Fruit fly (Drosophila melanogaster) whole organism, embryonic: ENCODE measurements around the gene CG13373.
A peak's percentile ranks its signal among the peaks of the same experiment; 100 is the strongest.

ENCODE experiments used
- Adf1 ChIP-seq: fragments of 200-800 bp; sonication (Bioruptor generic); IDR thresholded peaks from 2 replicates; pipeline ENCODE4 v1.3.6; 2022; ENCODE audit warnings: missing biosample characterization, missing genetic modification characterization
- BEAF-32 ChIP-seq: fragments of 200-800 bp; sonication (Bioruptor generic); optimal IDR thresholded peaks from 3 replicates; lab custom pipeline; 2017; ENCODE audit warnings: missing biosample characterization, missing genetic modification characterization, mild to moderate bottlenecking, moderate library complexity, missing genetic modification reagents
- CG11695 ChIP-seq: fragments of 200-800 bp; sonication (Bioruptor generic); IDR thresholded peaks from 3 replicates; pipeline ENCODE4 v1.3.6; 2022; ENCODE audit warnings: missing biosample characterization, missing genetic modification characterization
- CG13296 ChIP-seq: fragments of 200-800 bp; sonication (Bioruptor generic); optimal IDR thresholded peaks from 3 replicates; lab custom pipeline; 2018; ENCODE audit warnings: missing biosample characterization, mild to moderate bottlenecking, missing genetic modification characterization
- CG14860 ChIP-seq: fragments of 200-800 bp; sonication (Bioruptor generic); IDR thresholded peaks from 3 replicates; pipeline ENCODE4 v1.3.6; 2022; ENCODE audit warnings: missing biosample characterization, missing genetic modification characterization; ENCODE audit not compliant: partially characterized antibody
- CG15011 ChIP-seq: fragments of 200-800 bp; sonication (Bioruptor generic); optimal IDR thresholded peaks from 3 replicates; lab custom pipeline; 2018; ENCODE audit warnings: missing biosample characterization, mild to moderate bottlenecking, missing genetic modification characterization
- CG15601 ChIP-seq: fragments of 200-800 bp; sonication (Bioruptor generic); optimal IDR thresholded peaks from 3 replicates; lab custom pipeline; 2019; ENCODE audit warnings: missing biosample characterization, mild to moderate bottlenecking, missing genetic modification characterization, moderate library complexity
- CG17612 ChIP-seq: fragments of 200-800 bp; sonication (Bioruptor generic); IDR thresholded peaks from 2 replicates; pipeline ENCODE4 v1.3.6; 2022; ENCODE audit warnings: missing biosample characterization, missing genetic modification characterization
- CG18011 ChIP-seq: fragments of 200-800 bp; sonication (Bioruptor generic); optimal IDR thresholded peaks from 2 replicates; lab custom pipeline; 2017; ENCODE audit warnings: missing biosample characterization, missing genetic modification characterization, mild to moderate bottlenecking, moderate library complexity, missing genotype
- CG18764 ChIP-seq: fragments of 200-800 bp; sonication (Bioruptor generic); optimal IDR thresholded peaks from 3 replicates; lab custom pipeline; 2016; ENCODE audit warnings: missing biosample characterization, missing genetic modification characterization
- CG31365 ChIP-seq: fragments of 200-800 bp; sonication (Bioruptor generic); optimal IDR thresholded peaks from 2 replicates; lab custom pipeline; 2018; ENCODE audit warnings: missing biosample characterization, mild to moderate bottlenecking, missing genetic modification characterization
- CG3281 ChIP-seq: fragments of 200-800 bp; sonication (Bioruptor generic); optimal IDR thresholded peaks from 3 replicates; lab custom pipeline; 2017; ENCODE audit warnings: missing biosample characterization, mild to moderate bottlenecking, missing genetic modification characterization
- CG33557 ChIP-seq: fragments of 200-800 bp; sonication (Bioruptor generic); optimal IDR thresholded peaks from 2 replicates; lab custom pipeline; 2019; ENCODE audit warnings: missing biosample characterization, mild to moderate bottlenecking, missing genetic modification characterization, moderate library complexity
- CG3407 ChIP-seq: fragments of 200-800 bp; sonication (Bioruptor generic); optimal IDR thresholded peaks from 2 replicates; lab custom pipeline; 2018; ENCODE audit warnings: missing biosample characterization, mild to moderate bottlenecking, missing genetic modification characterization
- CG42726 ChIP-seq: fragments of 200-800 bp; sonication (Bioruptor generic); IDR thresholded peaks from 2 replicates; pipeline ENCODE4 v1.3.6; 2022; ENCODE audit warnings: missing biosample characterization, missing genetic modification characterization; ENCODE audit not compliant: partially characterized antibody
- CG4328 ChIP-seq: fragments of 200-800 bp; sonication (Bioruptor generic); optimal IDR thresholded peaks from 3 replicates; lab custom pipeline; 2017; ENCODE audit warnings: missing biosample characterization, missing genetic modification reagents, missing genetic modification characterization
- CG4617 ChIP-seq: fragments of 200-800 bp; sonication (Bioruptor generic); optimal IDR thresholded peaks from 3 replicates; lab custom pipeline; 2016; ENCODE audit warnings: missing biosample characterization, missing genetic modification characterization, borderline replicate concordance
- CG6854 ChIP-seq: fragments of 200-800 bp; sonication (Bioruptor generic); optimal IDR thresholded peaks from 3 replicates; lab custom pipeline; 2017; ENCODE audit warnings: missing biosample characterization, mild to moderate bottlenecking, missing genetic modification characterization
- CG7556 ChIP-seq: fragments of 200-800 bp; sonication (Bioruptor generic); optimal IDR thresholded peaks from 2 replicates; lab custom pipeline; 2017; ENCODE audit warnings: missing biosample characterization, mild to moderate bottlenecking, missing genetic modification characterization
- CG8089 ChIP-seq: fragments of 200-800 bp; sonication (Bioruptor generic); optimal IDR thresholded peaks from 3 replicates; lab custom pipeline; 2016; ENCODE audit warnings: missing biosample characterization, missing genetic modification characterization
- CG8290 ChIP-seq, 3 experiments: fragments of 200-800 bp; sonication (Bioruptor generic); optimal IDR thresholded peaks; 2 replicates each; lab custom pipeline; 2016 to 2019; ENCODE audit warnings: missing biosample characterization in 3 of 3, missing genetic modification characterization in 3 of 3, mild to moderate bottlenecking in 2 of 3, moderate library complexity in 1 of 3
- CG8944 ChIP-seq: fragments of 200-800 bp; sonication (Bioruptor generic); optimal IDR thresholded peaks from 3 replicates; lab custom pipeline; 2016; ENCODE audit warnings: missing biosample characterization, missing genetic modification characterization
- CG9727 ChIP-seq: fragments of 200-800 bp; sonication (Bioruptor generic); optimal IDR thresholded peaks from 3 replicates; lab custom pipeline; 2017; ENCODE audit warnings: missing biosample characterization, mild to moderate bottlenecking, missing genetic modification characterization
- CoRest ChIP-seq: fragments of 200-800 bp; sonication (Bioruptor generic); optimal IDR thresholded peaks from 3 replicates; lab custom pipeline; 2018; ENCODE audit warnings: missing biosample characterization, mild to moderate bottlenecking, missing genetic modification characterization, moderate library complexity
- D19A ChIP-seq: fragments of 200-800 bp; optimal IDR thresholded peaks from 3 replicates; lab custom pipeline; 2019; ENCODE audit warnings: missing biosample characterization, mild to moderate bottlenecking, missing genetic modification characterization, moderate library complexity
- Dad ChIP-seq: fragments of 200-800 bp; sonication (Bioruptor generic); optimal IDR thresholded peaks from 3 replicates; lab custom pipeline; 2016; ENCODE audit warnings: missing biosample characterization, missing genetic modification characterization
- Dip2 ChIP-seq: fragments of 200-800 bp; sonication (Bioruptor generic); IDR thresholded peaks from 2 replicates; pipeline ENCODE4 v1.3.6; 2022; ENCODE audit warnings: missing biosample characterization, missing genetic modification characterization
- Eip74EF ChIP-seq, 2 experiments: fragments of 200-800 bp in 1 of 2; fragments of >200 bp in 1 of 2; sonication (Bioruptor generic) in 1 of 2; optimal IDR thresholded peaks; 2 replicates each; lab custom pipeline; 2017 to 2019; ENCODE audit warnings: missing biosample characterization in 2 of 2, missing genetic modification characterization in 2 of 2, mild to moderate bottlenecking in 1 of 2, moderate library complexity in 1 of 2
- Fer3 ChIP-seq: fragments of 200-800 bp; sonication (Bioruptor generic); optimal IDR thresholded peaks from 2 replicates; lab custom pipeline; 2018; ENCODE audit warnings: missing biosample characterization, mild to moderate bottlenecking, missing genetic modification characterization, moderate library complexity
- GATAe ChIP-seq: fragments of 200-800 bp; sonication (Bioruptor generic); conservative IDR thresholded peaks from 2 replicates; pipeline ENCODE4 v1.3.6; 2022; ENCODE audit warnings: missing biosample characterization, missing genetic modification characterization
- HHEX ChIP-seq: fragments of 200-800 bp; sonication (Bioruptor generic); optimal IDR thresholded peaks from 3 replicates; lab custom pipeline; 2017; ENCODE audit warnings: missing biosample characterization, mild to moderate bottlenecking, missing genetic modification characterization, missing genetic modification reagents
- Nf-YC ChIP-seq: fragments of 200-800 bp; optimal IDR thresholded peaks from 3 replicates; lab custom pipeline; 2019; ENCODE audit warnings: missing biosample characterization, mild to moderate bottlenecking, missing genetic modification characterization, moderate library complexity
- Rfx ChIP-seq: fragments of 200-800 bp; sonication (Bioruptor generic); IDR thresholded peaks from 2 replicates; pipeline ENCODE4 v1.3.6; 2022; ENCODE audit warnings: missing biosample characterization, missing genetic modification characterization
- Scr ChIP-seq: fragments of 200-800 bp; sonication (Bioruptor generic); IDR thresholded peaks from 2 replicates; pipeline ENCODE4 v1.3.6; 2022; ENCODE audit warnings: missing biosample characterization, missing genetic modification characterization; ENCODE audit not compliant: partially characterized antibody
- bcd ChIP-seq: fragments of 200-800 bp; sonication (Bioruptor generic); optimal IDR thresholded peaks from 2 replicates; lab custom pipeline; 2017; ENCODE audit warnings: missing biosample characterization, mild to moderate bottlenecking, missing genetic modification characterization
- cad ChIP-seq: fragments of >200 bp; optimal IDR thresholded peaks from 2 replicates; lab custom pipeline; 2017; ENCODE audit warnings: missing biosample characterization, missing genetic modification characterization
- cas ChIP-seq: fragments of 200-800 bp; sonication (Bioruptor generic); IDR thresholded peaks from 2 replicates; pipeline ENCODE4 v1.3.6; 2022; ENCODE audit warnings: missing biosample characterization, missing genetic modification characterization
- caup ChIP-seq: fragments of 200-800 bp; sonication (Bioruptor generic); optimal IDR thresholded peaks from 3 replicates; lab custom pipeline; 2017; ENCODE audit warnings: missing biosample characterization, mild to moderate bottlenecking, missing genetic modification characterization, moderate library complexity; ENCODE audit not compliant: severe bottlenecking
- crp ChIP-seq, 2 experiments: fragments of 200-800 bp; sonication (Bioruptor generic); optimal IDR thresholded peaks; 2 replicates in 1 of 2; 3 replicates in 1 of 2; lab custom pipeline; 2017; ENCODE audit warnings: missing biosample characterization in 2 of 2, missing genetic modification characterization in 2 of 2, mild to moderate bottlenecking in 1 of 2, moderate library complexity in 1 of 2
- en ChIP-seq: fragments of 200-800 bp; sonication (Bioruptor generic); optimal IDR thresholded peaks from 2 replicates; lab custom pipeline; 2016; ENCODE audit warnings: missing biosample characterization, missing genetic modification characterization
- jigr1 ChIP-seq: fragments of 200-800 bp; sonication (Bioruptor generic); IDR thresholded peaks from 3 replicates; pipeline ENCODE4 v1.3.6; 2022; ENCODE audit warnings: missing biosample characterization, missing genetic modification characterization
- lilli ChIP-seq: fragments of 200-800 bp; sonication (Bioruptor generic); optimal IDR thresholded peaks from 3 replicates; lab custom pipeline; 2016; ENCODE audit warnings: missing biosample characterization, missing genetic modification characterization
- repo ChIP-seq: fragments of 200-800 bp; sonication (Bioruptor generic); optimal IDR thresholded peaks from 2 replicates; lab custom pipeline; 2016; ENCODE audit warnings: missing biosample characterization, missing genetic modification characterization
- slbo ChIP-seq: fragments of 200-800 bp; sonication (Bioruptor generic); IDR thresholded peaks from 2 replicates; pipeline ENCODE4 v1.3.6; 2022; ENCODE audit warnings: missing biosample characterization, missing genetic modification characterization
- slou ChIP-seq: fragments of 200-800 bp; sonication (Bioruptor generic); optimal IDR thresholded peaks from 3 replicates; lab custom pipeline; 2016; ENCODE audit warnings: missing biosample characterization, missing genetic modification characterization
- so ChIP-seq: fragments of 200-800 bp; sonication (Bioruptor generic); IDR thresholded peaks from 3 replicates; pipeline ENCODE4 v1.3.6; 2022; ENCODE audit warnings: missing biosample characterization, missing genetic modification characterization
- ssp ChIP-seq: fragments of 200-800 bp; sonication (Bioruptor generic); IDR thresholded peaks from 2 replicates; pipeline ENCODE4 v1.3.6; 2022; ENCODE audit warnings: missing biosample characterization, missing genetic modification characterization
- unc-4 ChIP-seq: fragments of 200-800 bp; sonication (Bioruptor generic); IDR thresholded peaks from 2 replicates; pipeline ENCODE4 v1.3.6; 2022; ENCODE audit warnings: missing biosample characterization, missing genetic modification characterization; ENCODE audit not compliant: partially characterized antibody

Gene CG13373

DNA sequence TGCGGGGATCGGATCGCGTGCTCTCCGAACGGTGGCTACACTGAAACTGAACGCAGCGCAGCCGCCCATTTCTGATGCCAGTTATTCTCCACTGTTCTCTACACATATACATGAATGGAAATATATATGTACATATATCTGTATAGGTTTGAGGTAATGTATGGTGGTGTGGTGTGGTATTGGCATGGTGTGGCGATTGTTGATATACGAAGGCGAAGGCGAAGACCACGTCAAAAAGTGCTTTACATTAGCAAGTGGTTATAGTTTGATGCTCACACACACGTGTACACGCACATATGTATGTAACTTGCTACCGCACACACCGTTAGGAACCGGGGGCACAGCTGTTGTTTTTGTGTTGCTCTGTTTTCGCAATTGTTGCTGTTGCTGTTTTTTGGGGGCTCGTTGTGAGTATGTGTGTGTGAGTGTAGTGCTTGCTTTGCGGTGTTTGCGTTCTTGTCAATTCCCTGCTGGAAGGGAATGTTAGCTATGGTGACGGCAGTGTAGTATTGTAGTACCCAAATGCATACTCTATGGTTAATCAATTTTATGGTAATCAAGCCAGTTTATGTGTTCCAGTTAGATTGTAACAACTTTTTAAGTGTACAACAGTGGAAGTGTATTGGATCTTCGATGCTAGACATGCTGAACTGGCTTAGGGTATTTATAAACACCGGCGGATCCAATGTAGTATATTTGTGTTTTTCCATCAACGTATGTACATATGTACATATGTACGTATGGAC lies 16.8 kb downstream of the CG13373 start, which contains the start of gene CG17896 (continued):
- TF ChIP-seq Dad (GFP tag; lab: Kevin White, UChicago) = peak; percentile 98
- peak; percentile 97 for TF ChIP-seq slou (GFP tag; lab: Kevin White, UChicago)
- TF ChIP-seq CG4328 (GFP tag; lab: Kevin White, UChicago) = peak; percentile 73
- TF ChIP-seq CG11695 = peak; percentile 97
- TF ChIP-seq caup = peak; percentile 99
- TF ChIP-seq Fer3 (tag; lab: Kevin White, UChicago) = peak; percentile 99
- peak; percentile 95 for TF ChIP-seq jigr1 (GFP tag; lab: Robert Waterston, UW)
- peak; percentile 98 for TF ChIP-seq CG3281 (GFP tag; lab: Kevin White, UChicago)
- no peak for TF ChIP-seq Scr (GFP tag; lab: Robert Waterston, UW)
- TF ChIP-seq CG8944 (GFP tag; lab: Kevin White, UChicago) = peak; percentile 98
- TF ChIP-seq Adf1 = peak; percentile 88
- peak; percentile 20 for TF ChIP-seq BEAF-32 (GFP tag; lab: Kevin White, UChicago)
- TF ChIP-seq cas (GFP tag; lab: Robert Waterston, UW) = peak; percentile 98
- TF ChIP-seq crp (GFP tag; optimal IDR thresholded peaks at IDR 0.05; lab: Kevin White, UChicago) = peak in 1 of 2 experiments; percentile 67
- peak; percentile 98 for TF ChIP-seq HHEX
- peak; percentile 92 for TF ChIP-seq ssp (GFP tag; lab: Robert Waterston, UW)
- peak; percentile 96 for TF ChIP-seq en
- TF ChIP-seq CG15011 = peak; percentile 97
- TF ChIP-seq bcd (GFP tag; lab: Kevin White, UChicago) = peak; percentile 98
- TF ChIP-seq CG3407 = peak; percentile 87
- peak; percentile 98 for TF ChIP-seq CoRest
- TF ChIP-seq CG18764 (GFP tag; lab: Kevin White, UChicago) = peak; percentile 95
- TF ChIP-seq CG9727 = peak; percentile 96
- TF ChIP-seq cad (GFP tag; lab: Kevin White, UChicago) = no peak
- peak; percentile 100 for TF ChIP-seq Rfx (GFP tag; lab: Robert Waterston, UW)

DNA sequence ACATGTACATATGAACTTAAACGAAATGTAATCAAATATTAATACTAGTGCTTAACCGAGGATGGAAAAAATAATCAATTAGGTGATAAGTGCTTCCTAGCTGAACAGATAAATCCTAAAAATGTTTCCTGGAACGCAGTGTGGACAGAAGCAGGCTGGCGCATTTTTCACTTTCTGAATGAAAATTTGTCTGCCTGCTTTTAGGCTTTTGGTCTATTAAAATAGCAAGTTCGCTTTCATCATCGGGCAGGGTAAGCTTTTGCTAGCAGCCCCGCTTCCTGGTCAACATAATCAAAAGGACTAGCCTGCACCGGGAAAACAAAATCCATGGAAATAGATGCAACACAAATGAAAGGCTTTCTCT lies 17.4 kb downstream of the CG13373 start:
- TF ChIP-seq CG31365 (tag; lab: Kevin White, UChicago) (no peak), slbo (GFP tag; lab: Robert Waterston, UW) (no peak), CG8089 (GFP tag; lab: Kevin White, UChicago) (no peak), CG4617 (GFP tag; lab: Kevin White, UChicago) (no peak), unc-4 (no peak), CG13296 (peak; percentile 23), CG6854 (GFP tag; lab: Kevin White, UChicago) (peak; percentile 10), Nf-YC (no peak), repo (GFP tag; lab: Kevin White, UChicago) (no peak), CG7556 (GFP tag; lab: Kevin White, UChicago) (peak; percentile 39), so (GFP tag; lab: Robert Waterston, UW) (no peak; the same call in 2 of the 3 replicates), CG42726 (GFP tag; lab: Robert Waterston, UW) (no peak), CG33557 (GFP tag; lab: Kevin White, UChicago) (no peak), CG18011 (GFP tag; lab: Kevin White, UChicago) (peak; percentile 95), lilli (GFP tag; lab: Kevin White, UChicago) (no peak), CG17612 (0 out of 2 replicates have a peak, but pooled peaks have one; percentile 3), Dip2 (0 out of 2 replicates have a peak, but pooled peaks have one; percentile 0), CG15601 (tag; lab: Kevin White, UChicago) (peak; percentile 54), GATAe (GFP tag; lab: Robert Waterston, UW) (no peak), Eip74EF (GFP tag; optimal IDR thresholded peaks at IDR 0.05; lab: Kevin White, UChicago) (no peak), CG14860 (no peak), CG8290 (GFP tag; optimal IDR thresholded peaks at IDR 0.05; lab: Kevin White, UChicago) (no peak), CG8290 (tag; optimal IDR thresholded peaks at IDR 0.05; lab: Kevin White, UChicago) (peak in 1 of 2 experiments; percentile 54), D19A (tag; lab: Kevin White, UChicago) (no peak), CG11695 (no peak)
